Worm (Caenorhabditis elegans) whole organism, L4 larva: ENCODE results near the gene F16G10.13.
A peak's percentile ranks its signal among the peaks of the same experiment; 100 is the strongest.

Source experiments
- D1046.2 ChIP-seq: fragments of 200-800 bp; sonication (Bioruptor generic); IDR thresholded peaks from 2 replicates; pipeline ENCODE4 v1.3.6; 2022; ENCODE audit warnings: missing genetic modification characterization, missing compliant biosample characterization
- F37D6.2 ChIP-seq: sonication (generic microtip); optimal IDR thresholded peaks from 2 replicates; lab custom pipeline; 2016; ENCODE audit warnings: mild to moderate bottlenecking, missing genetic modification characterization, missing compliant biosample characterization
- F49E8.2 ChIP-seq: sonication (generic microtip); optimal IDR thresholded peaks from 2 replicates; lab custom pipeline; 2016; ENCODE audit warnings: missing compliant biosample characterization, mild to moderate bottlenecking, missing genetic modification characterization, borderline replicate concordance
- Y48G9A.11 ChIP-seq: fragments of 200-800 bp; sonication (Bioruptor generic); IDR thresholded peaks from 2 replicates; pipeline ENCODE4 v1.3.6; 2022; ENCODE audit warnings: missing genetic modification reagents, missing genetic modification characterization, missing compliant biosample characterization
- Y75B8A.6 ChIP-seq: fragments of 200-800 bp; sonication (Bioruptor generic); IDR thresholded peaks from 2 replicates; pipeline ENCODE4 v1.3.6; 2022; ENCODE audit warnings: missing genetic modification reagents, missing genetic modification characterization, missing compliant biosample characterization
- ama-1 ChIP-seq: fragments of 150-350 bp; optimal IDR thresholded peaks from 2 replicates; lab custom pipeline; 2014; ENCODE audit warnings: inconsistent platforms, mixed read lengths
- attf-4 ChIP-seq: sonication (generic microtip); optimal IDR thresholded peaks from 3 replicates; lab custom pipeline; 2017; ENCODE audit warnings: missing biosample characterization, missing genetic modification characterization
- ceh-62 ChIP-seq: sonication (generic microtip); optimal IDR thresholded peaks from 2 replicates; lab custom pipeline; 2017; ENCODE audit warnings: missing biosample characterization, missing genetic modification characterization
- cey-2 ChIP-seq: sonication (generic microtip); optimal IDR thresholded peaks from 3 replicates; lab custom pipeline; 2017; ENCODE audit warnings: missing genetic modification characterization, mild to moderate bottlenecking, missing compliant biosample characterization, antibody characterized with exemption, borderline replicate concordance; ENCODE audit not compliant: insufficient read depth
- daf-16 ChIP-seq, 3 experiments: sonication (generic microtip); optimal IDR thresholded peaks; 2 replicates each; lab custom pipeline; 2016 to 2017; ENCODE audit warnings: missing genetic modification characterization in 3 of 3, missing genetic modification reagents in 3 of 3, mild to moderate bottlenecking in 2 of 3, missing compliant biosample characterization in 2 of 3, missing biosample characterization in 1 of 3, moderate library complexity in 1 of 3
- egl-27 ChIP-seq: sonication (generic microtip); optimal IDR thresholded peaks from 3 replicates; lab custom pipeline; 2017; ENCODE audit warnings: missing biosample characterization, missing genetic modification reagents, missing genetic modification characterization
- egl-43 ChIP-seq: fragments of 200-800 bp; sonication (Bioruptor generic); IDR thresholded peaks from 2 replicates; pipeline ENCODE4 v1.3.6; 2022; ENCODE audit warnings: missing genetic modification reagents, missing genetic modification characterization, missing compliant biosample characterization
- fos-1 ChIP-seq: fragments of 150-350 bp; optimal IDR thresholded peaks from 2 replicates; lab custom pipeline; 2014; ENCODE audit warnings: missing biosample characterization, missing genetic modification characterization
- gei-8 ChIP-seq: fragments of 200-800 bp; sonication (Bioruptor generic); optimal IDR thresholded peaks from 2 replicates; lab custom pipeline; 2018; ENCODE audit warnings: mild to moderate bottlenecking, missing genetic modification characterization, missing compliant biosample characterization
- hmg-1.1 ChIP-seq: fragments of 200-800 bp; sonication (Bioruptor generic); IDR thresholded peaks from 2 replicates; pipeline ENCODE4 v1.3.6; 2022; ENCODE audit warnings: missing genetic modification reagents, missing genetic modification characterization, missing compliant biosample characterization
- jun-1 ChIP-seq: fragments of 150-350 bp; optimal IDR thresholded peaks from 2 replicates; lab custom pipeline; 2014; ENCODE audit warnings: missing biosample characterization, missing genetic modification reagents, missing genetic modification characterization
- lin-29 ChIP-seq: fragments of 200-800 bp; sonication (Bioruptor generic); IDR thresholded peaks from 2 replicates; pipeline ENCODE4 v1.3.6; 2022; ENCODE audit warnings: missing genetic modification reagents, missing genetic modification characterization, missing compliant biosample characterization
- mxl-3 ChIP-seq: fragments of 200-800 bp; sonication (Bioruptor generic); optimal IDR thresholded peaks from 2 replicates; lab custom pipeline; 2018; ENCODE audit warnings: mild to moderate bottlenecking, missing genetic modification characterization, missing compliant biosample characterization
- nhr-10 ChIP-seq: fragments of 150-350 bp; optimal IDR thresholded peaks from 2 replicates; lab custom pipeline; 2014; ENCODE audit warnings: missing biosample characterization, missing genetic modification characterization
- nhr-102 ChIP-seq: sonication (generic microtip); optimal IDR thresholded peaks from 2 replicates; lab custom pipeline; 2016; ENCODE audit warnings: mild to moderate bottlenecking, missing genetic modification characterization, moderate library complexity, missing compliant biosample characterization
- nhr-41 ChIP-seq: fragments of 200-800 bp; sonication (Bioruptor generic); IDR thresholded peaks from 2 replicates; pipeline ENCODE4 v1.3.6; 2022; ENCODE audit warnings: missing genetic modification reagents, missing genetic modification characterization, missing compliant biosample characterization
- nhr-48 ChIP-seq: sonication (generic microtip); optimal IDR thresholded peaks from 2 replicates; lab custom pipeline; 2016; ENCODE audit warnings: mild to moderate bottlenecking, missing genetic modification characterization, missing compliant biosample characterization
- pha-4 ChIP-seq, 2 experiments: fragments of 150-350 bp in 1 of 2; fragments of 200-800 bp in 1 of 2; sonication (Bioruptor generic) in 1 of 2; IDR thresholded peaks in 1 of 2; optimal IDR thresholded peaks in 1 of 2; 2 replicates each; pipeline versions ENCODE4 v1.3.6 to Lab custom; 2014 to 2022; ENCODE audit warnings: missing genetic modification characterization in 2 of 2, missing genetic modification reagents in 2 of 2, missing biosample characterization in 1 of 2, missing compliant biosample characterization in 1 of 2
- php-3 ChIP-seq: fragments of 200-800 bp; sonication (Bioruptor generic); IDR thresholded peaks from 2 replicates; pipeline ENCODE4 v1.3.6; 2022; ENCODE audit warnings: missing genetic modification reagents, missing genetic modification characterization, missing compliant biosample characterization
- pqm-1 ChIP-seq: sonication (generic microtip); optimal IDR thresholded peaks from 2 replicates; lab custom pipeline; 2017; ENCODE audit warnings: missing biosample characterization, missing genetic modification characterization
- tag-97 ChIP-seq: fragments of 200-800 bp; sonication (Bioruptor generic); IDR thresholded peaks from 2 replicates; pipeline ENCODE4 v1.3.6; 2022; ENCODE audit warnings: missing genetic modification characterization, missing compliant biosample characterization
- tra-1 ChIP-seq: fragments of 200-800 bp; sonication (Bioruptor generic); IDR thresholded peaks from 2 replicates; pipeline ENCODE4 v1.3.6; 2022; ENCODE audit warnings: missing genetic modification reagents, missing genetic modification characterization, missing compliant biosample characterization
- unc-39 ChIP-seq: sonication (generic microtip); optimal IDR thresholded peaks from 2 replicates; lab custom pipeline; 2017; ENCODE audit warnings: missing biosample characterization, missing genetic modification characterization
- unc-62 ChIP-seq, 3 experiments: fragments of 150-350 bp in 1 of 3; sonication (generic microtip); optimal IDR thresholded peaks in 2 of 3; peaks in 1 of 3; 1 replicate in 1 of 3; 2 replicates in 2 of 3; lab custom pipeline; 2014 to 2017; ENCODE audit warnings: missing biosample characterization in 3 of 3, missing genetic modification characterization in 3 of 3, missing genetic modification reagents in 3 of 3, missing genotype in 1 of 3
- vab-7 ChIP-seq: fragments of 200-800 bp; sonication (Bioruptor generic); IDR thresholded peaks from 2 replicates; pipeline ENCODE4 v1.3.6; 2022; ENCODE audit warnings: missing genetic modification reagents, missing genetic modification characterization, missing compliant biosample characterization
- zfp-3 ChIP-seq: fragments of 200-800 bp; sonication (Bioruptor generic); conservative IDR thresholded peaks from 2 replicates; pipeline ENCODE4 v1.3.6; 2022; ENCODE audit warnings: missing genetic modification reagents, missing genetic modification characterization, missing compliant biosample characterization
- zip-2 ChIP-seq: fragments of 150-350 bp; optimal IDR thresholded peaks from 2 replicates; lab custom pipeline; 2014; ENCODE audit warnings: missing biosample characterization, missing genetic modification characterization
- ztf-11 ChIP-seq: fragments of 150-350 bp; optimal IDR thresholded peaks from 2 replicates; lab custom pipeline; 2014; ENCODE audit warnings: missing biosample characterization, missing genetic modification characterization
- ztf-7 ChIP-seq: fragments of 150-350 bp; optimal IDR thresholded peaks from 2 replicates; lab custom pipeline; 2014; ENCODE audit warnings: missing biosample characterization, missing genetic modification characterization

Gene F16G10.13

DNA sequence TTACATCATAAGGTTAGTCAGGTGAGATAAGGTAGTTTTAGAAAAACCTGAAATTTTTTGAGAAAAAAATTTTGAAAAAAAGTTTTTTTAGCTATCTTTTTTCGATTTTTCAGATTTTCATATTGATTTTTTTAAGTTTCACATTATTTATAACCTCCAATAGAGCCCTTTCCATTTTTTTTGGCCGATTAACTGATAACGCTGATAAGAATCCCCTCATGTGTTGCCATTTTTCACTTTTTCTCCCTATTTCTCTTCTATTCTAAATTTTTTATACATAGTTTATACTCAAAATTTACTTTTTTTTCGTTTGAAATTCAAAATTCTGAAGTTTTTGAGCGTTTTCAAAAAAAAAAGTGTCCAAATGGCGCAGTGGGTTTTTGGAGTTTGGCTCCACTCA lies 42.4 kb upstream of the F16G10.13 start:
- no peak for TF ChIP-seq daf-16 (GFP tag; optimal IDR thresholded peaks at IDR 0.05; lab: Kevin White, UChicago)
- peak; percentile 2 for TF ChIP-seq daf-16 (tag; optimal IDR thresholded peaks at IDR 0.05; lab: Kevin White, UChicago)
- no peak for TF ChIP-seq Y75B8A.6
- no peak for TF ChIP-seq nhr-41
- no peak for TF ChIP-seq jun-1 (tag; lab: Kevin White, UChicago)
- TF ChIP-seq cey-2 (tag; lab: Kevin White, UChicago): no peak
- TF ChIP-seq unc-62 (GFP tag; optimal IDR thresholded peaks at IDR 0.05 in 1 of 2; lab: Kevin White, UChicago): no peak
- TF ChIP-seq unc-62 (tag; optimal IDR thresholded peaks at IDR 0.05; lab: Kevin White, UChicago): no peak
- peak; percentile 71 for TF ChIP-seq pqm-1
- no peak for TF ChIP-seq ama-1 (lab: Kevin White, UChicago)
- TF ChIP-seq gei-8: no peak
- no peak for TF ChIP-seq fos-1 (tag; lab: Kevin White, UChicago)
- TF ChIP-seq lin-29 (GFP tag; lab: Robert Waterston, UW): no peak

DNA sequence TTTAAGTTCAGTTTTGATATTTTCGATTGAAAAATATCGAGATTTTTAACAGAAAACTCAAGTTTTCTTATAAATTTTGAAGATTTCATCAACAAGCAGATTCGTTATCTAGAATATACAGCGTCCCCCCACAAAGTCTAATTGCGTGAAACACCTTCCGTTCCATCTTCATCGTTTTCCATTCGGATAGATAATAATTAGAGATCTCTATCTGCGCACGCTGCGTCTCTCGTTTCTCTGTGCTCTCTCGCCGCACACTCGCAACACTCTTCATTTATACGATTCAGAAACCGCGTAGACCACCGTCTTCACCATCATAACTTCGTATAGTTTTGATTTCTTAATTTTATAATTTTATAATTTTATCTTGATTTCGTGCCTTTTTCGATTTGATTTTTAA lies 41.0 kb upstream of the F16G10.13 start:
- TF ChIP-seq unc-62 (GFP tag; optimal IDR thresholded peaks at IDR 0.05 in 1 of 2; lab: Kevin White, UChicago) (peak in 1 of 2 experiments; percentile 37), unc-62 (tag; optimal IDR thresholded peaks at IDR 0.05; lab: Kevin White, UChicago) (no peak), mxl-3 (GFP tag; lab: Kevin White, UChicago) (no peak), egl-27 (tag; lab: Kevin White, UChicago) (no peak)

DNA sequence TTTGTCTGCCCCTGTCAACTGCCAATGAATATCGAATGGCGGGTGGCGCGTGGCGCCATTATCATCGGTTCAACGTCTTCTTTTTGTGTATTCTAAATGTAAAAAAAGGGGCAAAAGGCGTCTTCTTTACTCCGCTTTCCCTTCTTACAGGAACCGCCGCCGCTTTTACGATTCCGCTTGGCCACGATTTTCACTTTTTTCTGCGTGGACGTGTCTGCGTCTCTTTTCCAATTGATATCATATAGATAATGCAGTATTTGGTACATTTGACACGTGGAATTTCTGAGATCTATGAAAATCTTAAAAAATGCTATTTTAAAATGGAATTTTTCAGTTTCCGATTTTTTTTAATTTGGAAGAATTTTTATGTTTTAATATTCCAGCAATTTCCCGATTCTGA lies 39.8 kb upstream of the F16G10.13 start:
- peak; percentile 9 for TF ChIP-seq mxl-3 (GFP tag; lab: Kevin White, UChicago)
- TF ChIP-seq tra-1 (GFP tag; lab: Robert Waterston, UW): no peak

DNA sequence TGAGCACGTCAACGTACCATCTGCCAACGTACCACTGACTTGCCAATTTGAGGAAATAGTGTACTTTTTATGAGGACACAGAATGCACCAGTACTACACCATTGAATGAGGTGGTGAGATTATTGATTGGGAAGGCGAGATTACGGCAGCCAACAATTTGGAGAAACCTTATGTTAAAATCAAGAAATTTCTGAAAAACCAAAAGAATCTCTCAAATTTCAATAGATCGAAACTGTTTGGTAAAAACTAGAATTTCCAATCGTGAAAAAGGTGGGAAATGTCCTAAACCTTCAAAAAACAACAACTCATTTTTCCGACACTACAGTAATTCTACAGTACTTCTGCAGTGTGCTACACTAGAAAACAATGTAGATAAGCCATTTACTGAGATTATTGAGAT lies 36.2 kb upstream of the F16G10.13 start, which contains the start of gene ceh-86:
TSS of gene ceh-86 (minus strand) at position 101 of the 400 bp plus-strand sequence.
- TF ChIP-seq Y48G9A.11 (no peak), nhr-10 (tag; lab: Kevin White, UChicago) (no peak), egl-43 (GFP tag; lab: Robert Waterston, UW) (no peak), unc-39 (tag; lab: Kevin White, UChicago) (no peak), ztf-11 (tag; lab: Kevin White, UChicago) (no peak), tag-97 (GFP tag; lab: Robert Waterston, UW) (no peak), F37D6.2 (tag; lab: Kevin White, UChicago) (no peak), vab-7 (GFP tag; lab: Robert Waterston, UW) (no peak), attf-4 (tag; lab: Kevin White, UChicago) (no peak), F49E8.2 (tag; lab: Kevin White, UChicago) (no peak), nhr-48 (tag; lab: Kevin White, UChicago) (no peak), zfp-3 (GFP tag; lab: Robert Waterston, UW) (no peak), ceh-62 (tag; lab: Kevin White, UChicago) (no peak), zip-2 (no peak), Y75B8A.6 (no peak), hmg-1.1 (GFP tag; lab: Robert Waterston, UW) (no peak), pha-4 (GFP tag; IDR thresholded peaks at IDR 0.05; lab: Robert Waterston, UW) (no peak), pha-4 (tag; optimal IDR thresholded peaks at IDR 0.05; lab: Kevin White, UChicago) (no peak), ztf-7 (tag; lab: Kevin White, UChicago) (no peak), php-3 (GFP tag; lab: Robert Waterston, UW) (no peak), D1046.2 (GFP tag; lab: Robert Waterston, UW) (no peak)

DNA sequence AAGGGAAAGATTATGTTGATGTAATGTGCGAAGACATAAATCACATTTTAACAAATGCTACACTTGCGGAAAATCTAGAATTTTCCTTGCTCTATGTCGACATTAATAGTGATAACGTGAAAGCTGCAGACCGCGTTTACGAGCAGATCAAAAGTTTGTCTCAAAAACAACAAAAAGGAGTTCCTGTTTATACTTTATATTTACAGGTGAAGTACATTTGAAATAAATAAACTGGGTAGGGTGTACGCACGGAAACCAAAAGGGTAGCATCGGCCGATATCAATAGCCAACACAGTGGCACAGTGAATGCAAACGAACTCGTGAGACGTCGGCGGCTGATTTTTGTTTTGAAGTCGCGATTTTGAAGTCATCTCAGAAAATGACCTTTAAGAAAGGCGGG lies 26.7 kb upstream of the F16G10.13 start:
- TF ChIP-seq nhr-102 (no peak), unc-62 (GFP tag; optimal IDR thresholded peaks at IDR 0.05 in 1 of 2; lab: Kevin White, UChicago) (peak in 1 of 2 experiments; percentile 57), unc-62 (tag; optimal IDR thresholded peaks at IDR 0.05; lab: Kevin White, UChicago) (no peak), daf-16 (GFP tag; optimal IDR thresholded peaks at IDR 0.05; lab: Kevin White, UChicago) (no peak), daf-16 (tag; optimal IDR thresholded peaks at IDR 0.05; lab: Kevin White, UChicago) (peak; percentile 80)
